Fruit fly (Drosophila melanogaster) Kc167 (cell line): ENCODE measurements around the gene HP1b.

Source experiments
- Myc ChIP-seq: fragments of >200 bp; optimal IDR thresholded peaks from 2 replicates; lab custom pipeline; 2017; ENCODE audit warnings: missing external identifiers
- Sin3A ChIP-seq: fragments of >200 bp; optimal IDR thresholded peaks from 2 replicates; lab custom pipeline; 2018; ENCODE audit warnings: missing external identifiers
- h ChIP-seq: fragments of >200 bp; optimal IDR thresholded peaks from 3 replicates; lab custom pipeline; 2018; ENCODE audit warnings: missing external identifiers
- insv ChIP-seq: fragments of >200 bp; optimal IDR thresholded peaks from 3 replicates; lab custom pipeline; 2018; ENCODE audit warnings: missing external identifiers
- psq ChIP-seq: fragments of >200 bp; optimal IDR thresholded peaks from 2 replicates; lab custom pipeline; 2017; ENCODE audit warnings: missing external identifiers
- ttk ChIP-seq: sonication (Bioruptor generic); optimal IDR thresholded peaks from 2 replicates; lab custom pipeline; 2017; ENCODE audit warnings: missing external identifiers

Gene HP1b

dm6 chrX:9047725-9048384 is 33.0 kb upstream of the HP1b start:
- no peak for TF ChIP-seq Sin3A (lab: Kevin White, UChicago)
- no peak for TF ChIP-seq Myc (lab: Kevin White, UChicago)
- TF ChIP-seq ttk (lab: Kevin White, UChicago), result no peak
- no peak for TF ChIP-seq h (lab: Kevin White, UChicago)
- TF ChIP-seq insv, result no peak
- TF ChIP-seq psq (lab: Kevin White, UChicago), result no peak

DNA sequence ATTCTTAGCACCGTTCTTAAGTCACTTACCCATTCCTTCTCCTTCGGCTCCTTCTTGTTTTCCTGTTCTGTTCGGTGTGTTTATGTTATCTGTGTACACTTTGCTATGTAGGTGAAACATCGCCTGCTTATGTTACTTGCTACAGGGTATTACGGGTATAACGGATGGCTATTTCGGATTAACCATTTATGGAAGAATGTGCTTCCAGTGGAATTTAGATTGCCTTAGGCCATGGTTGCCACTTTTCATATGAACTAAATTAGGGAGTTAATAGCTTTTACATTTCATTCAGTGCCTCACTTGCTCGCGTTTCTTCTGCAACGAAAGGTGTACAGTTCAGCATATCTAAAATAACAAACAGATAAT is 32.5 kb upstream of the HP1b start:
- TF ChIP-seq Sin3A (lab: Kevin White, UChicago), result no peak
- no peak for TF ChIP-seq ttk (lab: Kevin White, UChicago)
- TF ChIP-seq insv, result no peak
- no peak for TF ChIP-seq psq (lab: Kevin White, UChicago)
- no peak for TF ChIP-seq Myc (lab: Kevin White, UChicago)
- TF ChIP-seq h (lab: Kevin White, UChicago), result no peak

- TF ChIP-seq h (lab: Kevin White, UChicago), result no peak
- TF ChIP-seq Myc (lab: Kevin White, UChicago), result no peak
- TF ChIP-seq insv, result no peak
- TF ChIP-seq psq (lab: Kevin White, UChicago), result no peak
- TF ChIP-seq ttk (lab: Kevin White, UChicago), result no peak
- TF ChIP-seq Sin3A (lab: Kevin White, UChicago), result no peak
Observed at dm6 chrX:9048941-9049340, 31.9 kb upstream of the HP1b start.

DNA sequence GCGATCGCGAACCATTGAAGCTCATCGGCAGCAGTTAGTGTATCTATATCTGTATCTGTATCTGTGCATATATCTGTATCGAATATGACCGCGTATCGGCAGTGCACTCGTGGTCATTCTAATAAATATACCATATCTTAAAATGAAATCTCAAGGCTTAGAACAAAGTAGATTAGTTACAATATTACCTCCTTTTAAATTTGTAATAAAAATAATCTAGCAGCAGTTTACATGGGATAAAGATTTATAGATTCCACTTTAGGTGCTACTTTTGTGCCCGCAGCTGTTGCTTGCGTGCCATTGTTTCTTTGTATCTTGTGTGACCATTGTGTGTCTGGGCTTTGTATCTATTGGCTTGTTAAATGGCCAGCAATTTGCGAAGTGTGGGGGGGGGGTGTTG is 20.8 kb upstream of the HP1b start:
- TF ChIP-seq Myc (lab: Kevin White, UChicago) (no peak), psq (lab: Kevin White, UChicago) (no peak), h (lab: Kevin White, UChicago) (no peak), insv (no peak), ttk (lab: Kevin White, UChicago) (no peak), Sin3A (lab: Kevin White, UChicago) (no peak)

dm6 chrX:9061299-9061698 is 19.6 kb upstream of the HP1b start:
- no peak for TF ChIP-seq h (lab: Kevin White, UChicago)
- TF ChIP-seq ttk (lab: Kevin White, UChicago), result no peak
- no peak for TF ChIP-seq psq (lab: Kevin White, UChicago)
- TF ChIP-seq insv, result no peak
- TF ChIP-seq Myc (lab: Kevin White, UChicago), result no peak
- no peak for TF ChIP-seq Sin3A (lab: Kevin White, UChicago)

dm6 chrX:9062665-9063064 is 18.2 kb upstream of the HP1b start:
- TF ChIP-seq Myc (lab: Kevin White, UChicago), result no peak
- no peak for TF ChIP-seq ttk (lab: Kevin White, UChicago)
- no peak for TF ChIP-seq psq (lab: Kevin White, UChicago)
- TF ChIP-seq insv, result no peak
- TF ChIP-seq h (lab: Kevin White, UChicago), result no peak
- no peak for TF ChIP-seq Sin3A (lab: Kevin White, UChicago)

DNA sequence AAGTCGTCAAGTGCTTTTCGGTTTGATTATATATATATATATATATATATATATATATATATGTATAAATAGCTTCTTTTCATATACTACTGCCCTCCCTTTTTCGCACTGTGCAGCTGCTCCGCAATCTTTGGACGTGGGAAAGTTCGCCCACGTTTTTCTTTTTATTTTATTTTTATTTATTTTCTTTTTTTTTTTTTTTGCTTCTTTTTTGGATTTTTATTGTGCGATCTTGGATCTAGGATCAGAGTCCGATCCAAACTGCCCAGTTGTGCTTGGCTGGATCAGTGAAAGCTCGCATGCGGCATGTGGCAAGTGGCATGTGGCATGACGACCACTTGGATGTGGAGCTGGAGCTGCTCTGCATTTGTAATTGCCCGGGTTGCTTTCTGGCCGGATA is 17.4 kb upstream of the HP1b start:
- TF ChIP-seq psq (lab: Kevin White, UChicago) (no peak), insv (no peak), h (lab: Kevin White, UChicago) (no peak), Sin3A (lab: Kevin White, UChicago) (no peak), Myc (lab: Kevin White, UChicago) (no peak), ttk (lab: Kevin White, UChicago) (no peak)

DNA sequence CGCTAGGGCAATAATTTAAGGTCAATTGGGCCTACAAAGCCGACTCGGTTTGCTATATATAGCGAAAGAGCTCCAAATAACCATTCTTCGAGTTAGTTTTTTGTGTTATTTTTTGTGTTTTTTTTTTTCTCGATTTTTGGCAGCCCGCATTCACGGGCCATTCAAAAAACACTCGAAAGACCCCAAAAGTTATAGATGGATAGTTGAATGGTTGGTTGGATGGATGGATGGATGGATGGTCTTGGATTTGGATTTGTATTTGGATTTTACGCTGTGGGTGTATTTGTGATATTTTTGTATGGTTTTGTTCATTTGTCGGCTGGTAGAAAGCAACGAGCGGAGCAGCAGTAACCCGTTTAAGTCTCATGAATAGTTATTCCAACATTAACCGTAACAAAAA is 16.8 kb upstream of the HP1b start:
- TF ChIP-seq Sin3A (lab: Kevin White, UChicago) (no peak), Myc (lab: Kevin White, UChicago) (no peak), psq (lab: Kevin White, UChicago) (no peak), ttk (lab: Kevin White, UChicago) (no peak)

DNA sequence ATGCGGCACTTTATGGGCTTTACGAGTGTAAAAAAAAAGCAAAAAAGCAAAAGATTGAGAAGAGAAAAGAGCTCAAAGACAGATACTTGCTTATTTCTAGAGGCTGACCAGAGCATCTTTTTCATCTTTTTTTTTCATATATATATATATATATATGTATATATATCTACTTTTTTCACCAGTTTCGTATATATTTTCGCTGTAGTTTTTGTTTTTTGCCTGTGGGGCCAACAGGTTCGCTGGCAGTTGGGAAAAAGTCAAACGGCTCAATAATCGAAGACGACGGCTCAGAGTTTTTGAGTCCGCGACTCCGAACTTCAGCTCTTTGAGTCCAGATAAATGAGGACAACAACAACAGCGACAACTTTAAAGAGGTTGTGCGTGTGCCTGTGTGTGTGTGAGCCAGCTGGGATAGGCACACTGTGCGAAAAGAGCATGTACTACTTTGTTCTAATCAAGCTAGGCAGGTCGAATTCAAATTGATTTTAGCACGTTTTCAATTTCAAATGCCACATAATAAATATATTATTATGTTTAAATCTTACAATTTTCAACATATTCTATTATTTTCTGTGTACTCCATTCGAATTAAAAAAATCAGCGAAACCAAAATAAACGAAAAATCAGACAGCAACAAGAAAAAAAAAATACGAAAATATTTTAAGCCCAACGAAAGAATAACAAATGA is 13.9 kb upstream of the HP1b start:
- TF ChIP-seq h (lab: Kevin White, UChicago) (no peak), psq (lab: Kevin White, UChicago) (no peak), Myc (lab: Kevin White, UChicago) (no peak), Sin3A (lab: Kevin White, UChicago) (no peak), ttk (lab: Kevin White, UChicago) (no peak), insv (no peak)

- no peak for TF ChIP-seq Sin3A (lab: Kevin White, UChicago)
- no peak for TF ChIP-seq h (lab: Kevin White, UChicago)
- TF ChIP-seq psq (lab: Kevin White, UChicago), result no peak
- TF ChIP-seq insv, result no peak
- no peak for TF ChIP-seq ttk (lab: Kevin White, UChicago)
- no peak for TF ChIP-seq Myc (lab: Kevin White, UChicago)
Observed at dm6 chrX:9067754-9068477, 12.9 kb upstream of the HP1b start, which contains the start of gene CG15365. Gene CG15365, minus strand, starts transcription at chrX:9067983.

DNA sequence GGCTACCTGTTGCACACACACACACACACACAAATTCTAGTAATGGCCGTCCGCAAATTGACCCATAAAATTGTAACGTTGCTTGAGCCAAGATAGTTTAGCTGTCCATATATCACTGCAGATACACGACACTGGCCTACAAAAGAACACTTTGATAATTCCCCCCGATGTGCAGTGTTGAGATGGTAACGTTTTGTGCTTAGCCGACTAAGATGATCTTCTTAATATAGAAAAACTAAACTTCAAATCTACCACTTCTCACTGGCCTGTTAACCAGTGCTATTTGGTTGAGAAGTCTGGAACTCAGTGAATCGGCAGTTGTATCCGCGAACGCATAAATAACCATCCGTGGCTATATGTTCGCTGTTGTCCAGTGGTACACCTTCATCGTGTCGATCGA is 12.0 kb upstream of the HP1b start:
- TF ChIP-seq ttk (lab: Kevin White, UChicago) (no peak), psq (lab: Kevin White, UChicago) (no peak), h (lab: Kevin White, UChicago) (no peak), Myc (lab: Kevin White, UChicago) (no peak), Sin3A (lab: Kevin White, UChicago) (no peak), insv (no peak)
